Fruit fly (Drosophila melanogaster): Measurements from ENCODE around the gene Pino.

dm6 chr2L:1143286-1143685 is 14.5 kb upstream of the Pino start:
- TF ChIP-seq kay (GFP tag; ENCODE audit: borderline replicate concordance) (no peak), Mnt (GFP tag; optimal IDR thresholded peaks at IDR 0.05) (no peak), Clk (GFP tag; optimal IDR thresholded peaks at IDR 0.05) (no peak), Crg-1 (GFP tag; optimal IDR thresholded peaks at IDR 0.05) (no peak)

Data from whole organism, adult.